Fruit fly (Drosophila melanogaster) whole organism, prepupa: ENCODE measurements around the gene png.

Experiments
- CG6854 ChIP-seq: fragments of 200-800 bp; sonication (Bioruptor generic); optimal IDR thresholded peaks from 2 replicates; lab custom pipeline; 2017; ENCODE audit warnings: missing biosample characterization, mild to moderate bottlenecking, missing genetic modification characterization
- CG9139 ChIP-seq: fragments of 200-800 bp; sonication (Bioruptor generic); optimal IDR thresholded peaks from 3 replicates; lab custom pipeline; 2017; ENCODE audit warnings: missing biosample characterization, mild to moderate bottlenecking, missing genetic modification characterization
- Gug ChIP-seq: fragments of 200-800 bp; sonication (Bioruptor generic); IDR thresholded peaks from 2 replicates; pipeline ENCODE4 v1.3.6; 2022; ENCODE audit warnings: missing biosample characterization, missing genetic modification characterization
- Lpt ChIP-seq: fragments of 200-800 bp; sonication (Bioruptor generic); optimal IDR thresholded peaks from 3 replicates; lab custom pipeline; 2016; ENCODE audit warnings: missing biosample characterization, missing genetic modification characterization
- dsx ChIP-seq: fragments of 200-800 bp; optimal IDR thresholded peaks from 3 replicates; lab custom pipeline; 2019; ENCODE audit warnings: missing biosample characterization, mild to moderate bottlenecking, missing genetic modification characterization, moderate library complexity; ENCODE audit not compliant: poor library complexity, severe bottlenecking
- esn ChIP-seq: fragments of 200-800 bp; sonication (Bioruptor generic); optimal IDR thresholded peaks from 2 replicates; lab custom pipeline; 2016; ENCODE audit warnings: missing biosample characterization, mild to moderate bottlenecking, missing genetic modification characterization, moderate library complexity

DNA sequence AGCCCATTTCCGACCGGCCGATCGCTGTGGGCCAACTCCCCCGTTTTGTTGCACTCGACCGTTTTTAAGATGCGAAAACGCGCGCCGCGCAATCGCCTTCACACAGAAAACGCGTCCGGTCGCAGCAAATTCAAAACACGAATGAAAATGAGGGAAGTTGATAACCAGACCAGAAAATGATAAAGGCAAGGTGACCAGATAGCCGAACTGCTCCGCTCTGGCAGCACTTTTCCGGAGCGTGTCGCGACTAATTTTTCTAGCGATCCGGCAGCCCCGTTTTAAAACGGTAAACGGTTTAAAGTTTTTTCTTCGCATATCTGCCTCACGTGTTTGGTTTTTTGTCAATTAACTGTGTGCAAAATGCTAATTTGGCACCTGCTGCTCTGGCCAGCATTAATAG lies 35.2 kb downstream of the png start, which contains the start of gene DAAM:
- TF ChIP-seq esn (no peak), CG6854 (GFP tag; lab: Kevin White, UChicago) (peak; percentile 1), Gug (GFP tag; lab: Robert Waterston, UW) (0 out of 2 replicates have a peak, but pooled peaks have one; percentile 10), Lpt (GFP tag; lab: Kevin White, UChicago) (no peak), dsx (no peak), CG9139 (no peak)
